Fruit fly (Drosophila melanogaster): ENCODE results near the gene BomBc3.

Gene BomBc3

dm6 chr3R:22108316-22108715, 21.4 kb downstream of the BomBc3 start:
- TF ChIP-seq pan (optimal IDR thresholded peaks at IDR 0.05): no peak
- TF ChIP-seq Dll (optimal IDR thresholded peaks at IDR 0.05): no peak
- no peak for TF ChIP-seq EcR (GFP tag; optimal IDR thresholded peaks at IDR 0.05)
- TF ChIP-seq usp (GFP tag; optimal IDR thresholded peaks at IDR 0.05): no peak
- TF ChIP-seq CG8478 (optimal IDR thresholded peaks at IDR 0.05): no peak
- TF ChIP-seq psq (optimal IDR thresholded peaks at IDR 0.05): no peak

- TF ChIP-seq pan (optimal IDR thresholded peaks at IDR 0.05) (no peak), psq (optimal IDR thresholded peaks at IDR 0.05) (no peak), EcR (GFP tag; optimal IDR thresholded peaks at IDR 0.05) (no peak), Dll (optimal IDR thresholded peaks at IDR 0.05) (no peak), CG8478 (optimal IDR thresholded peaks at IDR 0.05) (no peak), usp (GFP tag; optimal IDR thresholded peaks at IDR 0.05) (no peak)
Observed at dm6 chr3R:22113127-22113526, 26.3 kb downstream of the BomBc3 start, which contains the start of gene Ir94a. TSS of gene Ir94a (plus strand) at chr3R:22113427.

dm6 chr3R:22117149-22117548, 30.3 kb downstream of the BomBc3 start, which contains the start of gene Ir94b:
TSS of gene Ir94b (minus strand) at chr3R:22117249.
- TF ChIP-seq CG8478 (optimal IDR thresholded peaks at IDR 0.05) (no peak), pan (optimal IDR thresholded peaks at IDR 0.05) (no peak), psq (optimal IDR thresholded peaks at IDR 0.05) (no peak), usp (GFP tag; optimal IDR thresholded peaks at IDR 0.05) (no peak), Dll (optimal IDR thresholded peaks at IDR 0.05) (no peak), EcR (GFP tag; optimal IDR thresholded peaks at IDR 0.05) (no peak)

- TF ChIP-seq Dll (optimal IDR thresholded peaks at IDR 0.05) (no peak), usp (GFP tag; optimal IDR thresholded peaks at IDR 0.05) (no peak), CG8478 (optimal IDR thresholded peaks at IDR 0.05) (no peak), psq (optimal IDR thresholded peaks at IDR 0.05) (no peak), EcR (GFP tag; optimal IDR thresholded peaks at IDR 0.05) (no peak), pan (optimal IDR thresholded peaks at IDR 0.05) (no peak)
Observed at dm6 chr3R:22119354-22119753, 32.5 kb downstream of the BomBc3 start, which contains the start of gene Ir94c. TSS of gene Ir94c (minus strand) at chr3R:22119454.

- TF ChIP-seq Dll (optimal IDR thresholded peaks at IDR 0.05): no peak
- TF ChIP-seq usp (GFP tag; optimal IDR thresholded peaks at IDR 0.05): no peak
- TF ChIP-seq pan (optimal IDR thresholded peaks at IDR 0.05): no peak
- no peak for TF ChIP-seq psq (optimal IDR thresholded peaks at IDR 0.05)
- no peak for TF ChIP-seq CG8478 (optimal IDR thresholded peaks at IDR 0.05)
- TF ChIP-seq EcR (GFP tag; optimal IDR thresholded peaks at IDR 0.05): no peak
Observed at dm6 chr3R:22119761-22120160, 32.9 kb downstream of the BomBc3 start, which contains the start of gene CG42390. TSS of gene CG42390 (plus strand) at chr3R:22120061.

- TF ChIP-seq pan (optimal IDR thresholded peaks at IDR 0.05): no peak
- TF ChIP-seq Dll (optimal IDR thresholded peaks at IDR 0.05): no peak
- no peak for TF ChIP-seq EcR (GFP tag; optimal IDR thresholded peaks at IDR 0.05)
- TF ChIP-seq psq (optimal IDR thresholded peaks at IDR 0.05): no peak
Observed at dm6 chr3R:22121220-22121619, 34.3 kb downstream of the BomBc3 start.

- no peak for TF ChIP-seq pan (optimal IDR thresholded peaks at IDR 0.05)
- TF ChIP-seq Dll (optimal IDR thresholded peaks at IDR 0.05): no peak
- TF ChIP-seq usp (GFP tag; optimal IDR thresholded peaks at IDR 0.05): no peak
- TF ChIP-seq EcR (GFP tag; optimal IDR thresholded peaks at IDR 0.05): no peak
- TF ChIP-seq psq (optimal IDR thresholded peaks at IDR 0.05): no peak
- no peak for TF ChIP-seq CG8478 (optimal IDR thresholded peaks at IDR 0.05)
Observed at dm6 chr3R:22123347-22123746, 36.5 kb downstream of the BomBc3 start.

dm6 chr3R:22124863-22125262, 38.0 kb downstream of the BomBc3 start:
- TF ChIP-seq Dll (optimal IDR thresholded peaks at IDR 0.05) (no peak), CG8478 (optimal IDR thresholded peaks at IDR 0.05) (no peak), pan (optimal IDR thresholded peaks at IDR 0.05) (no peak)

dm6 chr3R:22133337-22134014, 46.6 kb downstream of the BomBc3 start, which contains the start of gene SKIP:
TSS of gene SKIP (plus strand) at chr3R:22133830.
- no peak for TF ChIP-seq CG8478 (optimal IDR thresholded peaks at IDR 0.05)
- TF ChIP-seq psq (optimal IDR thresholded peaks at IDR 0.05): no peak
- no peak for TF ChIP-seq pan (optimal IDR thresholded peaks at IDR 0.05)
- no peak for TF ChIP-seq usp (GFP tag; optimal IDR thresholded peaks at IDR 0.05)
- TF ChIP-seq EcR (GFP tag; optimal IDR thresholded peaks at IDR 0.05): no peak
- TF ChIP-seq Dll (optimal IDR thresholded peaks at IDR 0.05): no peak

- no peak for TF ChIP-seq EcR (GFP tag; optimal IDR thresholded peaks at IDR 0.05)
- TF ChIP-seq usp (GFP tag; optimal IDR thresholded peaks at IDR 0.05): no peak
- TF ChIP-seq CG8478 (optimal IDR thresholded peaks at IDR 0.05): no peak
- TF ChIP-seq psq (optimal IDR thresholded peaks at IDR 0.05): no peak
- TF ChIP-seq pan (optimal IDR thresholded peaks at IDR 0.05): no peak
- no peak for TF ChIP-seq Dll (optimal IDR thresholded peaks at IDR 0.05)
Observed at dm6 chr3R:22134462-22134861, 47.6 kb downstream of the BomBc3 start.

- TF ChIP-seq CG8478 (optimal IDR thresholded peaks at IDR 0.05) (no peak), pan (optimal IDR thresholded peaks at IDR 0.05) (no peak), EcR (GFP tag; optimal IDR thresholded peaks at IDR 0.05) (no peak), psq (optimal IDR thresholded peaks at IDR 0.05) (no peak), Dll (optimal IDR thresholded peaks at IDR 0.05) (no peak)
Observed at dm6 chr3R:22135503-22135902, 48.6 kb downstream of the BomBc3 start.

- TF ChIP-seq EcR (GFP tag; optimal IDR thresholded peaks at IDR 0.05) (no peak), psq (optimal IDR thresholded peaks at IDR 0.05) (no peak), CG8478 (optimal IDR thresholded peaks at IDR 0.05) (no peak), pan (optimal IDR thresholded peaks at IDR 0.05) (no peak), Dll (optimal IDR thresholded peaks at IDR 0.05) (no peak), usp (GFP tag; optimal IDR thresholded peaks at IDR 0.05) (no peak)
Observed at dm6 chr3R:22136967-22137516, 50.2 kb downstream of the BomBc3 start.

Measured in whole organism.